Worm (Caenorhabditis elegans) whole organism, early embryonic: ENCODE measurements around the gene trap-4.

Experiments
- aly-1 ChIP-seq: sonication (generic microtip); optimal IDR thresholded peaks from 2 replicates; lab custom pipeline; 2016; ENCODE audit warnings: missing genetic modification characterization, missing compliant biosample characterization
- ama-1 ChIP-seq: fragments of 150-350 bp; optimal IDR thresholded peaks from 2 replicates; lab custom pipeline; 2014
- ceh-13 ChIP-seq: fragments of 200-800 bp; sonication (Bioruptor generic); optimal IDR thresholded peaks from 2 replicates; lab custom pipeline; 2018; ENCODE audit warnings: mild to moderate bottlenecking, missing genetic modification characterization, missing compliant biosample characterization
- tbx-11 ChIP-seq: fragments of 200-800 bp; sonication (Bioruptor generic); IDR thresholded peaks from 2 replicates; pipeline ENCODE4 v1.3.6; 2022; ENCODE audit warnings: missing genetic modification characterization, missing compliant biosample characterization

DNA sequence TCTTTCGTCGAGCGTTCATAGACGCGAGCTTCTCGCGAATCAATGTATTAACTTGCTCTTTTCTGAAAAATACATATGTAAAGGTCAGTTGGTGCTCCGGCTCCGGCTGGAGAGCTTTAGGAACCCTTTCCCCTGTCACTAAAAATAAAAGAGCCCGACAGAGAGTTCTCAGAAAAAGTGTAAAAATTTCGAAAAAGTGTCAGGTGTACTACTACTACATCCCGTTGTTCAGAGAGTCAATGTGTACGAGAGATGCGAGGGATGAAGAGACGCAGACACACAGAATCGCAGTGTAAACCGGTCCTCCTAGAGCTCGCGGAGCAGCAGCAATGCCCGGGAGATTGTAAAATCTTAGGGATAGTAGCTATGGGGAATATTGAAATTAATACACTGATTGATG lies 22.1 kb downstream of the trap-4 start:
- TF ChIP-seq aly-1 (tag; lab: Kevin White, UChicago) = no peak
- TF ChIP-seq ceh-13 (GFP tag; lab: Kevin White, UChicago) = no peak
- no peak for TF ChIP-seq ama-1 (lab: Kevin White, UChicago)
- TF ChIP-seq tbx-11 (GFP tag; lab: Robert Waterston, UW) = no peak
